Fruit fly (Drosophila melanogaster): Measurements from ENCODE around the gene CG9536.
A peak's percentile ranks its signal among the peaks of the same experiment; 100 is the strongest.

The CG9536 gene

dm6 chr2L:6480212-6480994 is 3.6 kb upstream of the CG9536 start, which contains the start of the genes Sec61alpha and Daxx:
Gene Sec61alpha (minus strand): TSS chr2L:6480575.
Gene Daxx (plus strand): TSS chr2L:6480929.
- TF ChIP-seq lola (GFP tag; optimal IDR thresholded peaks at IDR 0.05) (no peak), Mio (GFP tag; optimal IDR thresholded peaks at IDR 0.05) (peak; percentile 65), GATAd (GFP tag; optimal IDR thresholded peaks at IDR 0.05) (peak; percentile 59), dsf (GFP tag; optimal IDR thresholded peaks at IDR 0.05; ENCODE audit: borderline replicate concordance) (peak; percentile 85), Hr83 (GFP tag; optimal IDR thresholded peaks at IDR 0.05; ENCODE audit: poor library complexity, severe bottlenecking) (peak; percentile 98), N (GFP tag; optimal IDR thresholded peaks at IDR 0.05) (no peak), Sp1 (GFP tag; optimal IDR thresholded peaks at IDR 0.05) (peak; percentile 72), sv (GFP tag; optimal IDR thresholded peaks at IDR 0.05) (peak; percentile 84), Jra (GFP tag; optimal IDR thresholded peaks at IDR 0.05) (peak; percentile 91), pan (optimal IDR thresholded peaks at IDR 0.05) (no peak), CrebA (GFP tag; optimal IDR thresholded peaks at IDR 0.05; ENCODE audit: borderline replicate concordance) (peak; percentile 97), dl (GFP tag; optimal IDR thresholded peaks at IDR 0.05; ENCODE audit: insufficient read depth in 1 of 2, partially characterized antibody in 2 of 2) (no peak), dmrt93B (GFP tag; optimal IDR thresholded peaks at IDR 0.05) (no peak), Dfd (GFP tag; optimal IDR thresholded peaks at IDR 0.05) (no peak), OdsH (GFP tag; optimal IDR thresholded peaks at IDR 0.05) (peak; percentile 78), usp (GFP tag; optimal IDR thresholded peaks at IDR 0.05) (no peak), h (GFP tag; optimal IDR thresholded peaks at IDR 0.05) (peak; percentile 85), psq (GFP tag; optimal IDR thresholded peaks at IDR 0.05) (peak; percentile 69), HLH106 (tag; optimal IDR thresholded peaks at IDR 0.05) (peak; percentile 83), Rel (GFP tag; optimal IDR thresholded peaks at IDR 0.05) (no peak), Rel (tag; optimal IDR thresholded peaks at IDR 0.05) (peak; percentile 52), tai (GFP tag; optimal IDR thresholded peaks at IDR 0.05) (no peak), Dif (GFP tag; optimal IDR thresholded peaks at IDR 0.05; ENCODE audit: partially characterized antibody) (no peak), Myc (optimal IDR thresholded peaks at IDR 0.05) (peak; percentile 58), sage (GFP tag; optimal IDR thresholded peaks at IDR 0.05) (no peak), foxo (GFP tag; optimal IDR thresholded peaks at IDR 0.05) (peak; percentile 30 to 86), CG9705 (GFP tag; optimal IDR thresholded peaks at IDR 0.05) (peak; percentile 61), br (GFP tag; optimal IDR thresholded peaks at IDR 0.05) (peak; percentile 79), rgr (GFP tag; optimal IDR thresholded peaks at IDR 0.05) (peak; percentile 78), Hr78 (GFP tag; optimal IDR thresholded peaks at IDR 0.05) (no peak), Hnf4 (GFP tag; optimal IDR thresholded peaks at IDR 0.05) (peak; percentile 90), woc (GFP tag; optimal IDR thresholded peaks at IDR 0.05) (peak; percentile 89), jim (GFP tag; optimal IDR thresholded peaks at IDR 0.05) (peak; percentile 76), Vsx2 (GFP tag; optimal IDR thresholded peaks at IDR 0.05; ENCODE audit: partially characterized antibody) (no peak), fru (GFP tag; optimal IDR thresholded peaks at IDR 0.05) (peak; percentile 77), CG32264 (GFP tag; optimal IDR thresholded peaks at IDR 0.05) (peak; percentile 69), ey (GFP tag; optimal IDR thresholded peaks at IDR 0.05) (peak; percentile 89), Abd-B (GFP tag; optimal IDR thresholded peaks at IDR 0.05) (no peak), brk (GFP tag; optimal IDR thresholded peaks at IDR 0.05) (no peak)

- no peak for TF ChIP-seq fru (GFP tag; optimal IDR thresholded peaks at IDR 0.05)
- peak; percentile 28 for TF ChIP-seq CG32264 (GFP tag; optimal IDR thresholded peaks at IDR 0.05)
- no peak for TF ChIP-seq Sp1 (GFP tag; optimal IDR thresholded peaks at IDR 0.05)
- TF ChIP-seq jim (GFP tag; optimal IDR thresholded peaks at IDR 0.05): no peak
- TF ChIP-seq woc (GFP tag; optimal IDR thresholded peaks at IDR 0.05): no peak
- TF ChIP-seq dsf (GFP tag; optimal IDR thresholded peaks at IDR 0.05; ENCODE audit: borderline replicate concordance): no peak
- no peak for TF ChIP-seq sage (GFP tag; optimal IDR thresholded peaks at IDR 0.05)
- no peak for TF ChIP-seq dmrt93B (GFP tag; optimal IDR thresholded peaks at IDR 0.05)
- no peak for TF ChIP-seq Rel (GFP tag; optimal IDR thresholded peaks at IDR 0.05)
- no peak for TF ChIP-seq Rel (tag; optimal IDR thresholded peaks at IDR 0.05)
- no peak for TF ChIP-seq Jra (GFP tag; optimal IDR thresholded peaks at IDR 0.05)
- TF ChIP-seq Hr83 (GFP tag; optimal IDR thresholded peaks at IDR 0.05; ENCODE audit: poor library complexity, severe bottlenecking): no peak
- TF ChIP-seq Hnf4 (GFP tag; optimal IDR thresholded peaks at IDR 0.05): peak; percentile 7
- TF ChIP-seq Dfd (GFP tag; optimal IDR thresholded peaks at IDR 0.05): no peak
- peak; percentile 40 for TF ChIP-seq Dif (GFP tag; optimal IDR thresholded peaks at IDR 0.05; ENCODE audit: partially characterized antibody)
- TF ChIP-seq Hr78 (GFP tag; optimal IDR thresholded peaks at IDR 0.05): no peak
- TF ChIP-seq psq (GFP tag; optimal IDR thresholded peaks at IDR 0.05): no peak
- TF ChIP-seq ey (GFP tag; optimal IDR thresholded peaks at IDR 0.05): no peak
- TF ChIP-seq h (GFP tag; optimal IDR thresholded peaks at IDR 0.05): peak; percentile 28
- peak; percentile 98 for TF ChIP-seq CrebA (GFP tag; optimal IDR thresholded peaks at IDR 0.05; ENCODE audit: borderline replicate concordance)
- peak; percentile 18 for TF ChIP-seq HLH106 (tag; optimal IDR thresholded peaks at IDR 0.05)
- TF ChIP-seq foxo (GFP tag; optimal IDR thresholded peaks at IDR 0.05): peak; percentile 6 to 18
- TF ChIP-seq brk (GFP tag; optimal IDR thresholded peaks at IDR 0.05): peak; percentile 16
- TF ChIP-seq OdsH (GFP tag; optimal IDR thresholded peaks at IDR 0.05): peak; percentile 42
- TF ChIP-seq pan (optimal IDR thresholded peaks at IDR 0.05): no peak
- no peak for TF ChIP-seq usp (GFP tag; optimal IDR thresholded peaks at IDR 0.05)
- no peak for TF ChIP-seq Vsx2 (GFP tag; optimal IDR thresholded peaks at IDR 0.05; ENCODE audit: partially characterized antibody)
- no peak for TF ChIP-seq GATAd (GFP tag; optimal IDR thresholded peaks at IDR 0.05)
- no peak for TF ChIP-seq br (GFP tag; optimal IDR thresholded peaks at IDR 0.05)
- no peak for TF ChIP-seq N (GFP tag; optimal IDR thresholded peaks at IDR 0.05)
- no peak for TF ChIP-seq CG9705 (GFP tag; optimal IDR thresholded peaks at IDR 0.05)
- no peak for TF ChIP-seq lola (GFP tag; optimal IDR thresholded peaks at IDR 0.05)
- TF ChIP-seq Abd-B (GFP tag; optimal IDR thresholded peaks at IDR 0.05): no peak
- TF ChIP-seq sv (GFP tag; optimal IDR thresholded peaks at IDR 0.05): no peak
- no peak for TF ChIP-seq Mio (GFP tag; optimal IDR thresholded peaks at IDR 0.05)
- peak; percentile 14 for TF ChIP-seq rgr (GFP tag; optimal IDR thresholded peaks at IDR 0.05)
- no peak for TF ChIP-seq dl (GFP tag; optimal IDR thresholded peaks at IDR 0.05; ENCODE audit: insufficient read depth in 1 of 2, partially characterized antibody in 2 of 2)
- no peak for TF ChIP-seq tai (GFP tag; optimal IDR thresholded peaks at IDR 0.05)
- no peak for TF ChIP-seq Myc (optimal IDR thresholded peaks at IDR 0.05)
Measured at dm6 chr2L:6479226-6479906, 2.6 kb upstream of the CG9536 start.
